Worm (Caenorhabditis elegans) whole organism, young adult: Measurements from ENCODE around the gene nhx-9.
A peak's percentile ranks its signal among the peaks of the same experiment; 100 is the strongest.

Experiments
- B0035.1 ChIP-seq: sonication (generic microtip); optimal IDR thresholded peaks from 2 replicates; lab custom pipeline; 2016; ENCODE audit warnings: missing genetic modification characterization, mild to moderate bottlenecking, missing compliant biosample characterization, missing genotype, missing genetic modification reagents
- B0336.3 ChIP-seq: fragments of 200-800 bp; sonication (Bioruptor generic); IDR thresholded peaks from 2 replicates; pipeline ENCODE4 v1.3.6; 2022; ENCODE audit warnings: missing genetic modification characterization, missing compliant biosample characterization
- C17E4.6 ChIP-seq: fragments of 200-800 bp; sonication (Bioruptor generic); IDR thresholded peaks from 2 replicates; pipeline ENCODE4 v1.3.6; 2022; ENCODE audit warnings: missing genetic modification reagents, missing genetic modification characterization, missing compliant biosample characterization
- D2030.7 ChIP-seq: fragments of 200-800 bp; sonication (Bioruptor generic); IDR thresholded peaks from 2 replicates; pipeline ENCODE4 v1.3.6; 2022; ENCODE audit warnings: missing genetic modification reagents, missing genetic modification characterization, missing compliant biosample characterization
- F22D6.2 ChIP-seq: sonication (generic microtip); optimal IDR thresholded peaks from 2 replicates; lab custom pipeline; 2016; ENCODE audit warnings: mild to moderate bottlenecking, missing genetic modification characterization, missing compliant biosample characterization
- F33H1.4 ChIP-seq: fragments of 200-800 bp; sonication (Bioruptor generic); IDR thresholded peaks from 2 replicates; pipeline ENCODE4 v1.3.6; 2022; ENCODE audit warnings: missing genetic modification reagents, missing genetic modification characterization, missing compliant biosample characterization
- F39B2.1 ChIP-seq: fragments of 200-800 bp; sonication (Bioruptor generic); IDR thresholded peaks from 2 replicates; pipeline ENCODE4 v1.3.6; 2022; ENCODE audit warnings: missing genetic modification reagents, missing genetic modification characterization, missing compliant biosample characterization
- F55B11.4 ChIP-seq: sonication (generic microtip); optimal IDR thresholded peaks from 2 replicates; lab custom pipeline; 2016; ENCODE audit warnings: missing compliant biosample characterization, missing genetic modification characterization, borderline replicate concordance; ENCODE audit not compliant: insufficient read depth
- Y53F4B.3 ChIP-seq: fragments of 200-800 bp; sonication (Bioruptor generic); IDR thresholded peaks from 2 replicates; pipeline ENCODE4 v1.3.6; 2022; ENCODE audit warnings: missing genetic modification reagents, missing genetic modification characterization, missing compliant biosample characterization
- Y67H2A.10 ChIP-seq: fragments of 200-800 bp; sonication (Bioruptor generic); conservative IDR thresholded peaks from 2 replicates; pipeline ENCODE4 v1.3.6; 2022; ENCODE audit warnings: missing genetic modification reagents, missing genetic modification characterization, missing compliant biosample characterization
- Y79H2A.3 ChIP-seq: fragments of 200-800 bp; sonication (Bioruptor generic); conservative IDR thresholded peaks from 2 replicates; pipeline ENCODE4 v1.3.6; 2022; ENCODE audit warnings: missing genetic modification reagents, missing genetic modification characterization, missing compliant biosample characterization
- aptf-2 ChIP-seq: fragments of 200-800 bp; sonication (Bioruptor generic); conservative IDR thresholded peaks from 2 replicates; pipeline ENCODE4 v1.3.6; 2022; ENCODE audit warnings: missing genetic modification reagents, missing genetic modification characterization, missing compliant biosample characterization
- aptf-3 ChIP-seq: fragments of 200-800 bp; sonication (Bioruptor generic); IDR thresholded peaks from 2 replicates; pipeline ENCODE4 v1.3.6; 2022; ENCODE audit warnings: missing genetic modification characterization, missing compliant biosample characterization
- atf-7 ChIP-seq: sonication (generic microtip); optimal IDR thresholded peaks from 2 replicates; lab custom pipeline; 2017; ENCODE audit warnings: mild to moderate bottlenecking, missing genetic modification characterization, missing compliant biosample characterization
- attf-3 ChIP-seq: fragments of 200-800 bp; sonication (Bioruptor generic); conservative IDR thresholded peaks from 2 replicates; pipeline ENCODE4 v1.3.6; 2022; ENCODE audit warnings: missing genetic modification reagents, missing genetic modification characterization, missing compliant biosample characterization
- attf-5 ChIP-seq: fragments of 200-800 bp; sonication (Bioruptor generic); optimal IDR thresholded peaks from 2 replicates; lab custom pipeline; 2018; ENCODE audit warnings: mild to moderate bottlenecking, missing genetic modification characterization, missing compliant biosample characterization
- bed-1 ChIP-seq: fragments of 200-800 bp; sonication (Bioruptor generic); IDR thresholded peaks from 2 replicates; pipeline ENCODE4 v1.3.6; 2022; ENCODE audit warnings: missing genetic modification reagents, missing genetic modification characterization, missing compliant biosample characterization
- ceh-91 ChIP-seq: fragments of 200-800 bp; sonication (Bioruptor generic); IDR thresholded peaks from 2 replicates; pipeline ENCODE4 v1.3.6; 2022; ENCODE audit warnings: missing genetic modification reagents, missing genetic modification characterization, missing compliant biosample characterization
- chd-7 ChIP-seq: sonication (generic microtip); optimal IDR thresholded peaks from 2 replicates; lab custom pipeline; 2016; ENCODE audit warnings: mild to moderate bottlenecking, missing genetic modification characterization, moderate library complexity, missing compliant biosample characterization
- die-1 ChIP-seq: sonication (generic microtip); optimal IDR thresholded peaks from 2 replicates; lab custom pipeline; 2016; ENCODE audit warnings: missing genotype, mild to moderate bottlenecking, missing genetic modification characterization, missing compliant biosample characterization
- dox-1 ChIP-seq: fragments of 200-800 bp; sonication (Bioruptor generic); IDR thresholded peaks from 2 replicates; pipeline ENCODE4 v1.3.6; 2022; ENCODE audit warnings: missing genetic modification reagents, missing genetic modification characterization, missing compliant biosample characterization
- dpff-1 ChIP-seq: sonication (generic microtip); optimal IDR thresholded peaks from 2 replicates; lab custom pipeline; 2017; ENCODE audit warnings: mild to moderate bottlenecking, missing genetic modification characterization, missing compliant biosample characterization
- ekl-4 ChIP-seq: fragments of 200-800 bp; sonication (Bioruptor generic); IDR thresholded peaks from 2 replicates; pipeline ENCODE4 v1.3.6; 2022; ENCODE audit warnings: missing genetic modification reagents, missing genetic modification characterization, missing compliant biosample characterization
- gei-17 ChIP-seq: fragments of 200-800 bp; sonication (Bioruptor generic); optimal IDR thresholded peaks from 2 replicates; lab custom pipeline; 2018; ENCODE audit warnings: mild to moderate bottlenecking, missing genetic modification characterization, missing compliant biosample characterization
- hlh-12 ChIP-seq: sonication (generic microtip); optimal IDR thresholded peaks from 2 replicates; lab custom pipeline; 2016; ENCODE audit warnings: missing genetic modification characterization, missing compliant biosample characterization
- hlh-26 ChIP-seq: fragments of 200-800 bp; sonication (Bioruptor generic); conservative IDR thresholded peaks from 2 replicates; pipeline ENCODE4 v1.3.6; 2022; ENCODE audit warnings: missing genetic modification reagents, missing genetic modification characterization, missing compliant biosample characterization
- hmg-20 ChIP-seq: fragments of 200-800 bp; sonication (Bioruptor generic); IDR thresholded peaks from 2 replicates; pipeline ENCODE4 v1.3.6; 2022; ENCODE audit warnings: missing genetic modification reagents, missing genetic modification characterization, missing compliant biosample characterization
- let-526 ChIP-seq: fragments of 200-800 bp; sonication (Bioruptor generic); IDR thresholded peaks from 2 replicates; pipeline ENCODE4 v1.3.6; 2022; ENCODE audit warnings: missing genetic modification reagents, missing genetic modification characterization, missing compliant biosample characterization
- lin-26 ChIP-seq: fragments of 200-800 bp; sonication (Bioruptor generic); IDR thresholded peaks from 2 replicates; pipeline ENCODE4 v1.3.6; 2022; ENCODE audit warnings: missing genetic modification reagents, missing genetic modification characterization, missing compliant biosample characterization
- madf-8 ChIP-seq: fragments of 200-800 bp; sonication (Bioruptor generic); conservative IDR thresholded peaks from 2 replicates; pipeline ENCODE4 v1.3.6; 2022; ENCODE audit warnings: missing genetic modification reagents, missing genetic modification characterization, missing compliant biosample characterization
- mcd-1 ChIP-seq: fragments of 200-800 bp; sonication (Bioruptor generic); IDR thresholded peaks from 2 replicates; pipeline ENCODE4 v1.3.6; 2022; ENCODE audit warnings: missing genetic modification reagents, missing genetic modification characterization, missing compliant biosample characterization
- mel-28 ChIP-seq: sonication (generic microtip); optimal IDR thresholded peaks from 2 replicates; lab custom pipeline; 2016; ENCODE audit warnings: borderline replicate concordance, mild to moderate bottlenecking, missing genetic modification characterization, missing compliant biosample characterization
- mes-4 ChIP-seq: sonication (generic microtip); optimal IDR thresholded peaks from 2 replicates; lab custom pipeline; 2016; ENCODE audit warnings: missing genotype, missing genetic modification characterization, missing compliant biosample characterization
- mxl-1 ChIP-seq: sonication (generic microtip); optimal IDR thresholded peaks from 2 replicates; lab custom pipeline; 2016; ENCODE audit warnings: missing genetic modification characterization, missing compliant biosample characterization
- nfya-1 ChIP-seq: sonication (generic microtip); optimal IDR thresholded peaks from 2 replicates; lab custom pipeline; 2017; ENCODE audit warnings: antibody characterized with exemption, missing compliant biosample characterization, missing genetic modification characterization, borderline replicate concordance; ENCODE audit not compliant: insufficient read depth
- nfyb-1 ChIP-seq: fragments of 200-800 bp; sonication (Bioruptor generic); IDR thresholded peaks from 2 replicates; pipeline ENCODE4 v1.3.6; 2022; ENCODE audit warnings: missing genetic modification reagents, missing genetic modification characterization, missing compliant biosample characterization
- nhr-179 ChIP-seq: sonication (generic microtip); optimal IDR thresholded peaks from 2 replicates; lab custom pipeline; 2016; ENCODE audit warnings: mild to moderate bottlenecking, missing genetic modification characterization, missing compliant biosample characterization
- nhr-27 ChIP-seq: fragments of 200-800 bp; sonication (Bioruptor generic); optimal IDR thresholded peaks from 2 replicates; lab custom pipeline; 2018; ENCODE audit warnings: mild to moderate bottlenecking, missing genetic modification characterization, moderate library complexity, missing compliant biosample characterization
- nhr-90 ChIP-seq: sonication (generic microtip); optimal IDR thresholded peaks from 2 replicates; lab custom pipeline; 2016; ENCODE audit warnings: missing genotype, mild to moderate bottlenecking, missing genetic modification characterization, missing compliant biosample characterization
- pbrm-1 ChIP-seq: fragments of 200-800 bp; sonication (Bioruptor generic); IDR thresholded peaks from 2 replicates; pipeline ENCODE4 v1.3.6; 2022; ENCODE audit warnings: missing genetic modification reagents, missing genetic modification characterization, missing compliant biosample characterization
- rec-8 ChIP-seq, 2 experiments: sonication (generic microtip); optimal IDR thresholded peaks; 2 replicates each; lab custom pipeline; 2016; ENCODE audit warnings: mild to moderate bottlenecking in 2 of 2, missing genetic modification characterization in 2 of 2, missing genetic modification reagents in 2 of 2, missing genotype in 2 of 2, missing biosample characterization in 1 of 2, missing compliant biosample characterization in 1 of 2, moderate library complexity in 1 of 2
- sdz-38 ChIP-seq: sonication (generic microtip); optimal IDR thresholded peaks from 2 replicates; lab custom pipeline; 2016; ENCODE audit warnings: missing genotype, missing genetic modification characterization, missing compliant biosample characterization
- sea-2 ChIP-seq: fragments of 200-800 bp; sonication (Bioruptor generic); IDR thresholded peaks from 2 replicates; pipeline ENCODE4 v1.3.6; 2022; ENCODE audit warnings: missing genetic modification characterization, missing compliant biosample characterization
- sptf-2 ChIP-seq: fragments of 200-800 bp; sonication (Bioruptor generic); optimal IDR thresholded peaks from 2 replicates; lab custom pipeline; 2018; ENCODE audit warnings: mild to moderate bottlenecking, missing genetic modification characterization, missing compliant biosample characterization
- tbx-9 ChIP-seq: sonication (generic microtip); optimal IDR thresholded peaks from 2 replicates; lab custom pipeline; 2016; ENCODE audit warnings: borderline replicate concordance, missing genetic modification characterization, inconsistent platforms, missing compliant biosample characterization
- tlf-1 ChIP-seq: fragments of 200-800 bp; sonication (Bioruptor generic); optimal IDR thresholded peaks from 2 replicates; lab custom pipeline; 2018; ENCODE audit warnings: mild to moderate bottlenecking, missing genetic modification characterization, missing compliant biosample characterization
- zfh-2 ChIP-seq: fragments of 200-800 bp; sonication (Bioruptor generic); conservative IDR thresholded peaks from 2 replicates; pipeline ENCODE4 v1.3.6; 2022; ENCODE audit warnings: missing genetic modification reagents, missing genetic modification characterization, missing compliant biosample characterization
- ztf-18 ChIP-seq: sonication (generic microtip); optimal IDR thresholded peaks from 2 replicates; lab custom pipeline; 2016; ENCODE audit warnings: missing genotype, mild to moderate bottlenecking, missing genetic modification characterization, missing compliant biosample characterization
- ztf-3 ChIP-seq: fragments of 200-800 bp; sonication (Bioruptor generic); optimal IDR thresholded peaks from 2 replicates; lab custom pipeline; 2018; ENCODE audit warnings: mild to moderate bottlenecking, missing genetic modification characterization, missing compliant biosample characterization

nhx-9 gene

DNA sequence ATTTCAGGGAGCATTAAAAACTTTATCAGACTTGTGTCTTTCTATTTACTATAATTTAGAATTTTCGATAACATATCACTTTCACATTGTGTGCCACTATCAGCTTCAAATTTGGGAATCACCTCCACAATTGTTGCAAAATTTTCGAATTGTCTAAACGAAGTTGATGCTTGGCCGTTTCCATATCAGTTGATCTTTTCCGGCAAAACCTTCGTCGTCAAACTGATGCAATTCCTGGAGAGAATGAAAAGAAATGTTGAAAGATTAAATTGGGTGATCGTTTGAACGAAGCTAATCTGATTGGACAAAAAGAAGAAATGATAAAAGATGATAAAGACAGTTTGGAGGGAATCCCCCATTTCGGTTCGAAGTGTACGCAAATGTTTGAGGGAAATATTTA, 24.9 kb downstream of the nhx-9 start (continued):
- no peak for TF ChIP-seq zfh-2 (GFP tag; lab: Robert Waterston, UW)
- no peak for TF ChIP-seq dpff-1 (tag; lab: Kevin White, UChicago)
- TF ChIP-seq ceh-91 (GFP tag; lab: Robert Waterston, UW) = no peak
- TF ChIP-seq lin-26 (GFP tag; lab: Robert Waterston, UW) = no peak
- TF ChIP-seq rec-8 (tag; optimal IDR thresholded peaks at IDR 0.05; lab: Kevin White, UChicago) = no peak
- TF ChIP-seq mes-4 (tag; lab: Kevin White, UChicago) = no peak
- TF ChIP-seq hlh-12 = no peak
- no peak for TF ChIP-seq F22D6.2 (tag; lab: Kevin White, UChicago)
- no peak for TF ChIP-seq Y53F4B.3 (GFP tag; lab: Robert Waterston, UW)
- peak; percentile 64 for TF ChIP-seq tlf-1 (GFP tag; lab: Kevin White, UChicago)
- TF ChIP-seq atf-7 (tag; lab: Kevin White, UChicago) = peak; percentile 92
- peak; percentile 25 for TF ChIP-seq nhr-90
- TF ChIP-seq F39B2.1 (GFP tag; lab: Robert Waterston, UW) = no peak
- no peak; the same call in 1 of the 2 replicates for TF ChIP-seq hmg-20
- TF ChIP-seq Y79H2A.3 = 0 out of 2 replicates have a peak, but pooled peaks have one; percentile 54
- no peak for TF ChIP-seq nfya-1
- TF ChIP-seq ztf-18 (tag; lab: Kevin White, UChicago) = peak; percentile 26
- peak; percentile 44; the same call in 1 of the 2 replicates for TF ChIP-seq pbrm-1 (GFP tag; lab: Robert Waterston, UW)
- TF ChIP-seq F33H1.4 (GFP tag; lab: Robert Waterston, UW) = no peak
- TF ChIP-seq bed-1 (GFP tag; lab: Robert Waterston, UW) = no peak
- TF ChIP-seq attf-3 (GFP tag; lab: Robert Waterston, UW) = no peak
- TF ChIP-seq ztf-3 (GFP tag; lab: Kevin White, UChicago) = no peak
- no peak for TF ChIP-seq nfyb-1 (GFP tag; lab: Robert Waterston, UW)
- TF ChIP-seq B0336.3 = 0 out of 2 replicates have a peak, but pooled peaks have one; percentile 22
- TF ChIP-seq dox-1 (GFP tag; lab: Robert Waterston, UW) = peak; percentile 21; the same call in 1 of the 2 replicates
- TF ChIP-seq aptf-2 (GFP tag; lab: Robert Waterston, UW) = no peak
- TF ChIP-seq gei-17 (GFP tag; lab: Kevin White, UChicago) = no peak
- no peak for TF ChIP-seq sea-2
- TF ChIP-seq attf-5 (GFP tag; lab: Kevin White, UChicago) = no peak
- no peak for TF ChIP-seq C17E4.6 (GFP tag; lab: Robert Waterston, UW)
- no peak for TF ChIP-seq F55B11.4 (tag; lab: Kevin White, UChicago)
- TF ChIP-seq nhr-27 (tag; lab: Kevin White, UChicago) = no peak
- TF ChIP-seq tbx-9 (tag; lab: Kevin White, UChicago) = no peak
- peak; percentile 44; the same call in 1 of the 2 replicates for TF ChIP-seq mcd-1
- TF ChIP-seq D2030.7 (GFP tag; lab: Robert Waterston, UW) = 0 out of 2 replicates have a peak, but pooled peaks have one; percentile 20
- TF ChIP-seq mxl-1 (tag; lab: Kevin White, UChicago) = no peak
- no peak for TF ChIP-seq madf-8 (GFP tag; lab: Robert Waterston, UW)
- TF ChIP-seq aptf-3 = no peak
- TF ChIP-seq mel-28 (tag; lab: Kevin White, UChicago) = no peak
- TF ChIP-seq B0035.1 = no peak
- no peak for TF ChIP-seq nhr-179 (tag; lab: Kevin White, UChicago)
- no peak for TF ChIP-seq let-526
- no peak for TF ChIP-seq sptf-2 (GFP tag; lab: Kevin White, UChicago)
- peak; percentile 79 for TF ChIP-seq chd-7
- TF ChIP-seq die-1 (tag; lab: Kevin White, UChicago) = peak; percentile 28
- TF ChIP-seq Y67H2A.10 (GFP tag; lab: Robert Waterston, UW) = no peak
- TF ChIP-seq ekl-4 (GFP tag; lab: Robert Waterston, UW) = peak; percentile 69; the same call in 1 of the 2 replicates
- no peak for TF ChIP-seq sdz-38 (tag; lab: Kevin White, UChicago)
- no peak for TF ChIP-seq hlh-26 (GFP tag; lab: Robert Waterston, UW)
